Fruit fly (Drosophila melanogaster) Kc167 (cell line): Measurements from ENCODE around the gene MFS3.

Experiments used
- Myc ChIP-seq: fragments of >200 bp; optimal IDR thresholded peaks from 2 replicates; lab custom pipeline; 2017; ENCODE audit warnings: missing external identifiers
- Sin3A ChIP-seq: fragments of >200 bp; optimal IDR thresholded peaks from 2 replicates; lab custom pipeline; 2018; ENCODE audit warnings: missing external identifiers
- h ChIP-seq: fragments of >200 bp; optimal IDR thresholded peaks from 3 replicates; lab custom pipeline; 2018; ENCODE audit warnings: missing external identifiers
- insv ChIP-seq: fragments of >200 bp; optimal IDR thresholded peaks from 3 replicates; lab custom pipeline; 2018; ENCODE audit warnings: missing external identifiers
- psq ChIP-seq: fragments of >200 bp; optimal IDR thresholded peaks from 2 replicates; lab custom pipeline; 2017; ENCODE audit warnings: missing external identifiers
- ttk ChIP-seq: sonication (Bioruptor generic); optimal IDR thresholded peaks from 2 replicates; lab custom pipeline; 2017; ENCODE audit warnings: missing external identifiers

DNA sequence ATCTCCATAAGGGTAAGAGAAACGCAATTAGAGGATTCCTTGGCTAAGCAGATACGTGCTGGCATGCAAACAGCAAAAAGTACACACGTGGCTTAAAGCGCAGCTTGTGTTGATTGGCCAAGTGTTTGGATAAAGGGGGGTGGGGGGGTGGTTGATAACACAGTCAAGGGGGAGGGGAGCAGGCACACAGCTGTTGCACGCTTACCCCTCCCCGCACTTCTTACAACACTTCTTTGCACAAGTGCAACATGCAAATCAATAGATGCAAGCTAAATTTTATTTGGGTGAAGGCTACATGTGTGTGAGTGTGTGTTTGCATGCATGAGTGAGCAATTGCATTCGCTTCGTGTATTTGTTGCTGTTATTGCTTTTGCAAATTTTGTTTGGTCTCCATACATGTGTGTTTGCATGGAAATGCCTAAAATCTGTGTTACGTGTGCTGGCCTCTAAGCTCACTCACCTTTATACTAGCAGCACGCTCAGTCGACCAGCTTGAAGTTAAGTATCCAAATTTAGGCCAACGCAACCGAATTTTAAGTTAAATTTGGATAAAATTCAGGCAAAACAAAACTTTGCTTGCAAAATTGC is 14.6 kb upstream of the MFS3 start:
- TF ChIP-seq Sin3A (lab: Kevin White, UChicago) (no peak), psq (no peak), h (lab: Kevin White, UChicago) (no peak), insv (no peak), ttk (no peak), Myc (lab: Kevin White, UChicago) (no peak)
